Fruit fly (Drosophila melanogaster): ENCODE data around the gene CG32228.

CG32228 gene

DNA sequence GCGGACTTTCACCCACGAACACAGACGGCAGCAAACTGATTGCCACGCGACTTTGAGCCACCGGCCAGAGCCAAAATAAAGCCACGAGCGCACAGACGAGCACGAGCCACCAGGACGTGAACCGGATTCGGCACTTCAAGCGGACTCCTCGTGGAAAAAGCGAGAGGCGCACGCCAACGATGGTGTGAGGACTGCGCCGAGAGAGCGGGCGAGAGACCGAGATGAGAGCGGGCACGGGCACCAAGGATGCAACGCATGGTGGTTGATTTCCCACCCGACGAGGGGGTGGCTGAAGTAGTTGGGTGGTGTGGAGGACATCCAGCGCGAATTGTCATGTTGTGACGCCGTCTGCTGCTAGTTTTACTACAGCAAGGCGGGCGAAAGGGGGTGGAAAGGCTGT lies 29.5 kb downstream of the CG32228 start, which contains the start of gene gogo (continued):
- TF ChIP-seq CG9876 (GFP tag; optimal IDR thresholded peaks at IDR 0.05) (no peak), her (GFP tag; optimal IDR thresholded peaks at IDR 0.05) (peak; percentile 24), CG8924 (tag; optimal IDR thresholded peaks at IDR 0.05) (no peak), CG9609 (GFP tag; optimal IDR thresholded peaks at IDR 0.05) (no peak), CG3838 (GFP tag; optimal IDR thresholded peaks at IDR 0.05) (no peak), CG6272 (GFP tag; IDR thresholded peaks at IDR 0.05) (no peak), cwo (GFP tag; optimal IDR thresholded peaks at IDR 0.05) (no peak), Sox100B (GFP tag; optimal IDR thresholded peaks at IDR 0.05) (no peak), CG9932 (GFP tag; IDR thresholded peaks at IDR 0.05) (no peak), CG8388 (GFP tag; optimal IDR thresholded peaks at IDR 0.05) (no peak), Abd-B (GFP tag; optimal IDR thresholded peaks at IDR 0.05) (no peak), Mes4 (GFP tag; optimal IDR thresholded peaks at IDR 0.05) (no peak), stwl (tag; optimal IDR thresholded peaks at IDR 0.05) (no peak), pum (GFP tag; optimal IDR thresholded peaks at IDR 0.05) (no peak), cg (GFP tag; optimal IDR thresholded peaks at IDR 0.05) (no peak), tin (GFP tag; optimal IDR thresholded peaks at IDR 0.05) (no peak), crc (GFP tag; optimal IDR thresholded peaks at IDR 0.05) (no peak), NfI (GFP tag; optimal IDR thresholded peaks at IDR 0.05) (no peak), CTCF (GFP tag; optimal IDR thresholded peaks at IDR 0.05) (no peak), corto (GFP tag; optimal IDR thresholded peaks at IDR 0.05) (no peak), Ets97D (GFP tag; optimal IDR thresholded peaks at IDR 0.05) (no peak), CG4707 (GFP tag; optimal IDR thresholded peaks at IDR 0.05) (no peak), sug (tag; optimal IDR thresholded peaks at IDR 0.05) (no peak), CG13424 (tag; optimal IDR thresholded peaks at IDR 0.05) (no peak), klu (GFP tag; IDR thresholded peaks at IDR 0.05) (no peak), bbx (GFP tag; IDR thresholded peaks at IDR 0.05; ENCODE audit: partially characterized antibody) (no peak), CG18764 (GFP tag; optimal IDR thresholded peaks at IDR 0.05) (no peak), gce (GFP tag; IDR thresholded peaks at IDR 0.05) (no peak), Chrac-16 (GFP tag; optimal IDR thresholded peaks at IDR 0.05) (no peak), Hsf (GFP tag; optimal IDR thresholded peaks at IDR 0.05) (no peak), sens-2 (GFP tag; IDR thresholded peaks at IDR 0.05) (no peak), HLHmδ (GFP tag; optimal IDR thresholded peaks at IDR 0.05) (no peak), mirr (GFP tag; optimal IDR thresholded peaks at IDR 0.05) (no peak), dan (GFP tag; IDR thresholded peaks at IDR 0.05) (no peak), nmo (GFP tag; optimal IDR thresholded peaks at IDR 0.05) (no peak), gsb-n (tag; optimal IDR thresholded peaks at IDR 0.05) (no peak), Sry-β (GFP tag; optimal IDR thresholded peaks at IDR 0.05) (no peak), ATbp (GFP tag; optimal IDR thresholded peaks at IDR 0.05) (no peak), Ravus (GFP tag; IDR thresholded peaks at IDR 0.05) (no peak), CG6654 (GFP tag; optimal IDR thresholded peaks at IDR 0.05) (no peak), D19B (GFP tag; optimal IDR thresholded peaks at IDR 0.05) (no peak), chn (GFP tag; optimal IDR thresholded peaks at IDR 0.05) (peak; percentile 6), Jarid2 (GFP tag; optimal IDR thresholded peaks at IDR 0.05) (peak; percentile 60), CG12071 (GFP tag; optimal IDR thresholded peaks at IDR 0.05) (no peak), lilli (GFP tag; optimal IDR thresholded peaks at IDR 0.05) (no peak), fd3F (GFP tag; optimal IDR thresholded peaks at IDR 0.05) (no peak), Nf-YC (tag; optimal IDR thresholded peaks at IDR 0.05) (peak; percentile 8), zfh1 (GFP tag; IDR thresholded peaks at IDR 0.05) (no peak), CG2889 (GFP tag; IDR thresholded peaks at IDR 0.05) (no peak), yki (optimal IDR thresholded peaks at IDR 0.05) (peak; percentile 35), gro (GFP tag; optimal IDR thresholded peaks at IDR 0.05) (no peak), zfh2 (GFP tag; optimal IDR thresholded peaks at IDR 0.05) (no peak), twi (tag; optimal IDR thresholded peaks at IDR 0.05) (no peak)
